Worm (Caenorhabditis elegans): Measurements from ENCODE around the gene sym-1.
A peak's percentile ranks its signal among the peaks of the same experiment; 100 is the strongest.

Gene sym-1

DNA sequence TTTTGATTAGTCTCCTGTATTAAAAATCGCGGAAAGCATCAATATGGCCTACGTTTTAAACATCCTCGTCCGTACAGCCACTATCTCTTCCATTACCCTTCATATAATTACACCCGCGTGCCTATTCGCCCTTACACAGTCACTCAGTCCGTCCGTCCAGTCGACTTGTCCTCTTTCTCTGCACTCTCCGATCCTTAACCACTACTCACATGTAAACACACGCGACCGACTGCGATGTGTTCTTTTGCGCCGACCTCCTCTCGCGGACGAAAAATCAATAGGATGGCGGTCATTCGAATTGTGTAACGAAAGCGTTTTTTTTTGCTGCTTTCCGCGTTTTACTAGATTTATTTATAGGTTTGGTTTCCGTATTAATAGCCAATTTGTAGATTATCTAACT, 21.3 kb downstream of the sym-1 start, which contains the start of gene eor-2 (continued):
- TF ChIP-seq nhr-19 (GFP tag; conservative IDR thresholded peaks at IDR 0.05) (peak; percentile 59), sox-4 (tag; optimal IDR thresholded peaks at IDR 0.05) (no peak), ztf-4 (tag; optimal IDR thresholded peaks at IDR 0.05) (peak; percentile 65), xbp-1 (tag; optimal IDR thresholded peaks at IDR 0.05) (peak; percentile 41), lsy-2 (tag; optimal IDR thresholded peaks at IDR 0.05) (peak; percentile 47 to 65), dpl-1 (GFP tag; optimal IDR thresholded peaks at IDR 0.05) (peak; percentile 29 to 50 (median 41)), unc-130 (tag; optimal IDR thresholded peaks at IDR 0.05) (peak; percentile 75)

- TF ChIP-seq hlh-4 (tag; optimal IDR thresholded peaks at IDR 0.05) (no peak), jun-1 (tag; optimal IDR thresholded peaks at IDR 0.05) (no peak), nhr-12 (tag; optimal IDR thresholded peaks at IDR 0.05) (no peak), mep-1 (tag; optimal IDR thresholded peaks at IDR 0.05) (no peak), nhr-90 (tag; optimal IDR thresholded peaks at IDR 0.05; ENCODE audit: poor library complexity) (no peak), nhr-20 (tag; optimal IDR thresholded peaks at IDR 0.05) (no peak), ceh-88 (GFP tag; IDR thresholded peaks at IDR 0.05) (no peak), lin-35 (GFP tag; optimal IDR thresholded peaks at IDR 0.05) (no peak), zag-1 (tag; optimal IDR thresholded peaks at IDR 0.05) (no peak), pqm-1 (tag; optimal IDR thresholded peaks at IDR 0.05) (no peak), Y116A8C.19 (tag; optimal IDR thresholded peaks at IDR 0.05; ENCODE audit: borderline replicate concordance) (no peak)
Measured at ce11 chrX:14607770-14608169, 26.3 kb downstream of the sym-1 start.

DNA sequence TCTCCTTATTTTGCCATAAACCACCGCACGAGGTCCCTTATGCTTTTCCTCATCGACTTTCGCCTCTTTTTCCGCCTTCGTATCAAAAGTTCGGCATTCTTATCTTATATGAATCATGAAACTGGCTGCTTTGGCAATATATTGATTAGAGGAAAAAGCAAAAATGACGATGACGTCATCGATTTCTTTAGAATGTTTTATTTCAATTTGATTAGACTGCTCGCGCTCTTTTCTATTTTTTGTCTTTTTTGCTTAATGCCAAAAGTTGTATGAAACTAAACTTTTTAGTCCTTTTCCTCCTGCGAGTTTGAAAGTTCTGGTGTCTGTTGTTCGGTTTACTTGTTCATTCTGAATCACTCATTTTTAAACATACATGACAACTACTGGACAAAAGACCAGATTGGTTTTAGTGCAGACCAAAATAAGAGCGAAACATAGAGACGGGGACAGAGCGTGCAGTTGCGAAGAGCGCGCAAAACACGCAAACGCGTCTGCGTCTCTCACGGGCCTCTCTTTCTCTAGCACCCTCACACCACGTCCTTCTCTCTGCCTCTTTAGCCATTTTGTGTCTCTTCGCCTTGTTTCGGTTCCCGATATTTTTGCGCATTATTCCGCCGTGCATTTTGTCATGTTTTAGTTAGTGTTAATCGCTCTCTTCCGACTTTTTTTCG, 28.8 kb downstream of the sym-1 start:
- TF ChIP-seq lin-13 (GFP tag; optimal IDR thresholded peaks at IDR 0.05), result no peak
- TF ChIP-seq unc-98 (GFP tag; IDR thresholded peaks at IDR 0.05), result no peak
- TF ChIP-seq efl-1 (optimal IDR thresholded peaks at IDR 0.05), result peak in 1 of 2 experiments; percentile 72
- TF ChIP-seq efl-1 (GFP tag; optimal IDR thresholded peaks at IDR 0.05 in 1 of 2), result no peak
- TF ChIP-seq rnt-1 (tag; optimal IDR thresholded peaks at IDR 0.05), result peak; percentile 44
- TF ChIP-seq fkh-10 (GFP tag; optimal IDR thresholded peaks at IDR 0.05), result no peak
- peak; percentile 86 for TF ChIP-seq lin-14 (GFP tag; optimal IDR thresholded peaks at IDR 0.05)
- TF ChIP-seq dsc-1 (tag; optimal IDR thresholded peaks at IDR 0.05), result peak; percentile 29
- TF ChIP-seq nhr-84 (tag; optimal IDR thresholded peaks at IDR 0.05), result no peak
- TF ChIP-seq elt-2 (tag; optimal IDR thresholded peaks at IDR 0.05), result no peak
- peak; percentile 22 to 83 (median 61) for TF ChIP-seq ceh-82 (tag; optimal IDR thresholded peaks at IDR 0.05)
- TF ChIP-seq nhr-11 (tag; optimal IDR thresholded peaks at IDR 0.05), result no peak
- TF ChIP-seq fkh-8 (tag; optimal IDR thresholded peaks at IDR 0.05), result peak; percentile 53
- peak; percentile 68 for TF ChIP-seq nhr-71 (tag; optimal IDR thresholded peaks at IDR 0.05)
- TF ChIP-seq hlh-4 (tag; optimal IDR thresholded peaks at IDR 0.05), result no peak
- no peak for TF ChIP-seq aha-1 (tag; optimal IDR thresholded peaks at IDR 0.05)
- TF ChIP-seq unc-62 (GFP tag; optimal IDR thresholded peaks at IDR 0.05), result no peak
- TF ChIP-seq mdl-1 (tag; optimal IDR thresholded peaks at IDR 0.05), result peak in 1 of 2 experiments; percentile 66
- no peak for TF ChIP-seq egl-13 (tag; optimal IDR thresholded peaks at IDR 0.05)
- TF ChIP-seq isw-1 (GFP tag; IDR thresholded peaks at IDR 0.05), result peak; percentile 23
- no peak for TF ChIP-seq unc-30 (tag; optimal IDR thresholded peaks at IDR 0.05)
- no peak for TF ChIP-seq ztf-11 (tag; optimal IDR thresholded peaks at IDR 0.05)
- TF ChIP-seq xbp-1 (tag; optimal IDR thresholded peaks at IDR 0.05), result peak; percentile 38
- TF ChIP-seq swsn-7 (tag; optimal IDR thresholded peaks at IDR 0.05), result peak; percentile 47
- no peak for TF ChIP-seq nhr-76 (tag; optimal IDR thresholded peaks at IDR 0.05)
- TF ChIP-seq unc-130 (tag; optimal IDR thresholded peaks at IDR 0.05), result no peak
- TF ChIP-seq lin-39 (tag; optimal IDR thresholded peaks at IDR 0.05), result no peak
- no peak for TF ChIP-seq mep-1 (tag; optimal IDR thresholded peaks at IDR 0.05)
- peak; percentile 32; the same call in 1 of the 2 replicates for TF ChIP-seq grh-1 (GFP tag; IDR thresholded peaks at IDR 0.05)
- no peak for TF ChIP-seq pax-3 (tag; optimal IDR thresholded peaks at IDR 0.05)
- no peak for TF ChIP-seq C04F5.9 (tag; optimal IDR thresholded peaks at IDR 0.05)
- TF ChIP-seq lir-3 (tag; optimal IDR thresholded peaks at IDR 0.05; ENCODE audit: poor library complexity), result no peak
- TF ChIP-seq nhr-47 (tag; optimal IDR thresholded peaks at IDR 0.05), result peak; percentile 59
- TF ChIP-seq lin-35 (GFP tag; optimal IDR thresholded peaks at IDR 0.05), result peak; percentile 25 to 49
- peak; percentile 37 for TF ChIP-seq nhr-20 (tag; optimal IDR thresholded peaks at IDR 0.05)
- no peak for TF ChIP-seq nhr-12 (tag; optimal IDR thresholded peaks at IDR 0.05)
- TF ChIP-seq lin-15B (tag; optimal IDR thresholded peaks at IDR 0.05), result no peak
